Fruit fly (Drosophila melanogaster) whole organism, embryonic: Measurements from ENCODE around the gene Upf2.

ENCODE experiments used
- B-H1 ChIP-seq: fragments of 200-800 bp; sonication (Bioruptor generic); IDR thresholded peaks from 3 replicates; pipeline ENCODE4 v1.3.6; 2022; ENCODE audit warnings: missing biosample characterization, missing genetic modification characterization
- B-H2 ChIP-seq: fragments of 200-800 bp; sonication (Bioruptor generic); optimal IDR thresholded peaks from 2 replicates; lab custom pipeline; 2018; ENCODE audit warnings: missing biosample characterization, mild to moderate bottlenecking, missing genetic modification characterization
- Bdp1 ChIP-seq: fragments of 200-800 bp; sonication (Bioruptor generic); optimal IDR thresholded peaks from 3 replicates; lab custom pipeline; 2016; ENCODE audit warnings: missing biosample characterization, missing genetic modification characterization
- CG10321 ChIP-seq: fragments of 200-800 bp; sonication (Bioruptor generic); IDR thresholded peaks from 2 replicates; pipeline ENCODE4 v1.3.6; 2022; ENCODE audit warnings: missing biosample characterization, missing genetic modification characterization
- CG10431 ChIP-seq: fragments of 200-800 bp; sonication (Bioruptor generic); optimal IDR thresholded peaks from 3 replicates; lab custom pipeline; 2018; ENCODE audit warnings: missing biosample characterization, mild to moderate bottlenecking, missing genetic modification characterization
- CG10565 ChIP-seq: fragments of 200-800 bp; sonication (Bioruptor generic); optimal IDR thresholded peaks from 3 replicates; lab custom pipeline; 2016; ENCODE audit warnings: missing biosample characterization, mild to moderate bottlenecking, missing genetic modification characterization
- CG13287 ChIP-seq: fragments of 200-800 bp; sonication (Bioruptor generic); IDR thresholded peaks from 2 replicates; pipeline ENCODE4 v1.3.6; 2022; ENCODE audit warnings: missing biosample characterization, missing genetic modification characterization; ENCODE audit not compliant: partially characterized antibody
- CG13296 ChIP-seq: fragments of 200-800 bp; sonication (Bioruptor generic); optimal IDR thresholded peaks from 3 replicates; lab custom pipeline; 2018; ENCODE audit warnings: missing biosample characterization, mild to moderate bottlenecking, missing genetic modification characterization
- CG14860 ChIP-seq: fragments of 200-800 bp; sonication (Bioruptor generic); IDR thresholded peaks from 3 replicates; pipeline ENCODE4 v1.3.6; 2022; ENCODE audit warnings: missing biosample characterization, missing genetic modification characterization; ENCODE audit not compliant: partially characterized antibody
- CG17612 ChIP-seq: fragments of 200-800 bp; sonication (Bioruptor generic); IDR thresholded peaks from 2 replicates; pipeline ENCODE4 v1.3.6; 2022; ENCODE audit warnings: missing biosample characterization, missing genetic modification characterization
- CG17912 ChIP-seq: fragments of 200-800 bp; sonication (Bioruptor generic); optimal IDR thresholded peaks from 2 replicates; lab custom pipeline; 2018; ENCODE audit warnings: missing biosample characterization, mild to moderate bottlenecking, missing genetic modification characterization
- CG33557 ChIP-seq: fragments of 200-800 bp; sonication (Bioruptor generic); optimal IDR thresholded peaks from 2 replicates; lab custom pipeline; 2019; ENCODE audit warnings: missing biosample characterization, mild to moderate bottlenecking, missing genetic modification characterization, moderate library complexity
- CG34376 ChIP-seq: fragments of 200-800 bp; sonication (Bioruptor generic); optimal IDR thresholded peaks from 2 replicates; lab custom pipeline; 2018; ENCODE audit warnings: missing biosample characterization, mild to moderate bottlenecking, missing genetic modification characterization
- CG42726 ChIP-seq: fragments of 200-800 bp; sonication (Bioruptor generic); IDR thresholded peaks from 2 replicates; pipeline ENCODE4 v1.3.6; 2022; ENCODE audit warnings: missing biosample characterization, missing genetic modification characterization; ENCODE audit not compliant: partially characterized antibody
- CG4424 ChIP-seq: fragments of 200-800 bp; sonication (Bioruptor generic); optimal IDR thresholded peaks from 3 replicates; lab custom pipeline; 2016; ENCODE audit warnings: missing biosample characterization, missing genetic modification characterization
- CG6654 ChIP-seq: fragments of 200-800 bp; sonication (Bioruptor generic); optimal IDR thresholded peaks from 2 replicates; lab custom pipeline; 2017; ENCODE audit warnings: missing biosample characterization, mild to moderate bottlenecking, missing genetic modification characterization
- CG9727 ChIP-seq: fragments of 200-800 bp; sonication (Bioruptor generic); optimal IDR thresholded peaks from 3 replicates; lab custom pipeline; 2017; ENCODE audit warnings: missing biosample characterization, mild to moderate bottlenecking, missing genetic modification characterization
- CrebB ChIP-seq: fragments of 200-800 bp; sonication (Bioruptor generic); optimal IDR thresholded peaks from 3 replicates; lab custom pipeline; 2018; ENCODE audit warnings: missing biosample characterization, mild to moderate bottlenecking, missing genetic modification characterization
- H2.0 ChIP-seq: fragments of 200-800 bp; sonication (Bioruptor generic); IDR thresholded peaks from 2 replicates; pipeline ENCODE4 v1.3.6; 2022; ENCODE audit warnings: missing biosample characterization, missing genetic modification characterization
- Hand ChIP-seq: fragments of 200-800 bp; sonication (Bioruptor generic); optimal IDR thresholded peaks from 2 replicates; lab custom pipeline; 2017; ENCODE audit warnings: mild to moderate bottlenecking, missing biosample characterization, missing genetic modification reagents, missing genetic modification characterization
- Hmx ChIP-seq: fragments of 200-800 bp; sonication (Bioruptor generic); optimal IDR thresholded peaks from 2 replicates; lab custom pipeline; 2016; ENCODE audit warnings: missing biosample characterization, missing genetic modification characterization
- NC2β ChIP-seq: fragments of 200-800 bp; sonication (Bioruptor generic); optimal IDR thresholded peaks from 2 replicates; lab custom pipeline; 2016; ENCODE audit warnings: missing biosample characterization, missing genetic modification characterization
- Opbp ChIP-seq: fragments of 200-800 bp; sonication (Bioruptor generic); IDR thresholded peaks from 3 replicates; pipeline ENCODE4 v1.3.6; 2022; ENCODE audit warnings: missing biosample characterization, missing genetic modification characterization; ENCODE audit not compliant: partially characterized antibody
- Rx ChIP-seq: fragments of 200-800 bp; sonication (Bioruptor generic); IDR thresholded peaks from 2 replicates; pipeline ENCODE4 v1.3.6; 2022; ENCODE audit warnings: missing biosample characterization, missing genetic modification characterization
- Scr ChIP-seq: fragments of 200-800 bp; sonication (Bioruptor generic); IDR thresholded peaks from 2 replicates; pipeline ENCODE4 v1.3.6; 2022; ENCODE audit warnings: missing biosample characterization, missing genetic modification characterization; ENCODE audit not compliant: partially characterized antibody
- Sin3A ChIP-seq: fragments of >200 bp; optimal IDR thresholded peaks from 2 replicates; lab custom pipeline; 2018
- Sox102F ChIP-seq: fragments of 200-800 bp; sonication (Bioruptor generic); optimal IDR thresholded peaks from 2 replicates; lab custom pipeline; 2018; ENCODE audit warnings: missing biosample characterization, mild to moderate bottlenecking, missing genetic modification characterization, moderate library complexity
- Xrp1 ChIP-seq: fragments of 200-800 bp; sonication (Bioruptor generic); IDR thresholded peaks from 2 replicates; pipeline ENCODE4 v1.3.6; 2022; ENCODE audit warnings: missing biosample characterization, missing genetic modification characterization
- bbx ChIP-seq: fragments of 200-800 bp; sonication (Bioruptor generic); IDR thresholded peaks from 2 replicates; pipeline ENCODE4 v1.3.6; 2022; ENCODE audit warnings: missing biosample characterization, missing genetic modification characterization; ENCODE audit not compliant: partially characterized antibody
- bcd ChIP-seq: fragments of 200-800 bp; sonication (Bioruptor generic); optimal IDR thresholded peaks from 2 replicates; lab custom pipeline; 2017; ENCODE audit warnings: missing biosample characterization, mild to moderate bottlenecking, missing genetic modification characterization
- bowl ChIP-seq: fragments of 200-800 bp; sonication (Bioruptor generic); IDR thresholded peaks from 2 replicates; pipeline ENCODE4 v1.3.6; 2022; ENCODE audit warnings: missing biosample characterization, missing genetic modification characterization
- cad ChIP-seq: fragments of >200 bp; optimal IDR thresholded peaks from 2 replicates; lab custom pipeline; 2017; ENCODE audit warnings: missing biosample characterization, missing genetic modification characterization
- chn ChIP-seq: fragments of 200-800 bp; sonication (Bioruptor generic); optimal IDR thresholded peaks from 2 replicates; lab custom pipeline; 2016; ENCODE audit warnings: missing biosample characterization, missing genetic modification characterization
- dan ChIP-seq: fragments of 200-800 bp; sonication (Bioruptor generic); IDR thresholded peaks from 2 replicates; pipeline ENCODE4 v1.3.6; 2022; ENCODE audit warnings: missing biosample characterization, missing genetic modification characterization
- danr ChIP-seq: fragments of 200-800 bp; sonication (Bioruptor generic); IDR thresholded peaks from 2 replicates; pipeline ENCODE4 v1.3.6; 2022; ENCODE audit warnings: missing biosample characterization, missing genetic modification characterization
- dpn ChIP-seq, 2 experiments: fragments of 200-800 bp; sonication (Bioruptor generic); optimal IDR thresholded peaks; 3 replicates each; lab custom pipeline; 2016; ENCODE audit warnings: missing biosample characterization in 2 of 2, missing genetic modification characterization in 2 of 2
- esg ChIP-seq: fragments of 200-800 bp; sonication (Bioruptor generic); conservative IDR thresholded peaks from 2 replicates; pipeline ENCODE4 v1.3.6; 2022; ENCODE audit warnings: missing biosample characterization, missing genetic modification characterization
- gcm ChIP-seq: fragments of 200-800 bp; sonication (Bioruptor generic); optimal IDR thresholded peaks from 2 replicates; lab custom pipeline; 2019; ENCODE audit warnings: missing biosample characterization, mild to moderate bottlenecking, missing genetic modification characterization, moderate library complexity
- gfzf ChIP-seq: fragments of 200-800 bp; sonication (Bioruptor generic); optimal IDR thresholded peaks from 2 replicates; lab custom pipeline; 2016; ENCODE audit warnings: missing biosample characterization, mild to moderate bottlenecking, missing genetic modification characterization, moderate library complexity
- hkb ChIP-seq, 2 experiments: fragments of 200-800 bp in 1 of 2; fragments of >200 bp in 1 of 2; sonication (Bioruptor generic) in 1 of 2; IDR thresholded peaks in 1 of 2; optimal IDR thresholded peaks in 1 of 2; 2 replicates each; pipeline versions ENCODE4 v1.3.6 to Lab custom; 2017 to 2022; ENCODE audit warnings: missing biosample characterization in 1 of 2, missing genetic modification characterization in 1 of 2
- ind ChIP-seq: fragments of 200-800 bp; sonication (Bioruptor generic); optimal IDR thresholded peaks from 3 replicates; lab custom pipeline; 2016; ENCODE audit warnings: missing biosample characterization, missing genetic modification characterization
- lab ChIP-seq: fragments of 200-800 bp; sonication (Bioruptor generic); optimal IDR thresholded peaks from 3 replicates; lab custom pipeline; 2017; ENCODE audit warnings: missing biosample characterization, missing genetic modification characterization, mild to moderate bottlenecking, moderate library complexity, missing genetic modification reagents
- lola ChIP-seq, 3 experiments: fragments of >200 bp in 2 of 3; fragments of 200-800 bp in 1 of 3; sonication (Bioruptor generic) in 1 of 3; optimal IDR thresholded peaks; 2 replicates each; lab custom pipeline; 2017 to 2019; ENCODE audit warnings: missing biosample characterization in 3 of 3, missing genetic modification characterization in 3 of 3, mild to moderate bottlenecking in 1 of 3, moderate library complexity in 1 of 3
- luna ChIP-seq: fragments of 200-800 bp; sonication (Bioruptor generic); optimal IDR thresholded peaks from 2 replicates; lab custom pipeline; 2016; ENCODE audit warnings: missing biosample characterization, missing genetic modification characterization
- nerfin-1 ChIP-seq: fragments of 200-800 bp; sonication (Bioruptor generic); optimal IDR thresholded peaks from 3 replicates; lab custom pipeline; 2019; ENCODE audit warnings: missing biosample characterization, mild to moderate bottlenecking, missing genetic modification characterization, moderate library complexity
- pan ChIP-seq, 4 experiments: fragments of >200 bp in 3 of 4; fragments of 200-800 bp in 1 of 4; sonication (Bioruptor generic) in 1 of 4; optimal IDR thresholded peaks in 3 of 4; IDR thresholded peaks in 1 of 4; 2 replicates each; pipeline versions ENCODE4 v1.3.6 to Lab custom; 2017 to 2022; ENCODE audit warnings: missing biosample characterization in 2 of 4, missing genetic modification characterization in 2 of 4, mixed read lengths in 1 of 4
- pros ChIP-seq: fragments of 200-800 bp; sonication (Bioruptor generic); optimal IDR thresholded peaks from 3 replicates; lab custom pipeline; 2019; ENCODE audit warnings: missing biosample characterization, mild to moderate bottlenecking, missing genetic modification characterization, moderate library complexity
- trh ChIP-seq: fragments of 200-800 bp; sonication (Bioruptor generic); optimal IDR thresholded peaks from 2 replicates; lab custom pipeline; 2016; ENCODE audit warnings: missing biosample characterization, missing genetic modification characterization
- vfl ChIP-seq: fragments of 200-800 bp; sonication (Bioruptor generic); optimal IDR thresholded peaks from 2 replicates; lab custom pipeline; 2016; ENCODE audit warnings: missing biosample characterization, missing genetic modification characterization
- wdn ChIP-seq: fragments of 200-800 bp; sonication (Bioruptor generic); IDR thresholded peaks from 2 replicates; pipeline ENCODE4 v1.3.6; 2022; ENCODE audit warnings: missing biosample characterization, missing genetic modification characterization

Gene Upf2

DNA sequence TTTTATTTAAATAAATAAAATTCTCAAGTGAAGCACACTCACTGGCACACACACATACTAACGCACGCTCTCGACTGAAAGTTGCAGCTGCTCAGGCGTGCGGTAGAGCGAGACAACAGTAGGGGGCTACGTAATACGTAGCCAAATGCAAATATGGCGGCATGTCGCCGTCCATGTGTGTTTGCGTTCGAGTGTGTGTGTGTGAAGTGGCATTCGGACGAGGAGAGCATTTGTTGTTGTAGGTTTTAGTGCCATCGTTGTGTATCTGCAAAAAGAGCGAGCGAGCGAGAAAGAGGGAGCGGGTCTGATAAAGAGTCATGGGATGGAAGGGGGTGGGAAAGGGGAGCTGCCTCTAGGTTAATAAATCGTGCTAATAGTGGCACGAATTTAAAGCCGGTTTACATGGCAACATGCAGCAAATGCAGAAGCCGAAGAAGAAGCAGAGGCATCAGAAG, 16.8 kb downstream of the Upf2 start (continued):
- TF ChIP-seq trh (no peak), CG10565 (no peak), Sox102F (GFP tag; lab: Kevin White, UChicago) (no peak), B-H1 (GFP tag; lab: Robert Waterston, UW) (no peak), cad (peak; percentile 22), CG14860 (no peak), danr (GFP tag; lab: Robert Waterston, UW) (no peak), CG42726 (GFP tag; lab: Robert Waterston, UW) (no peak), CrebB (tag; lab: Kevin White, UChicago) (no peak), wdn (GFP tag; lab: Robert Waterston, UW) (no peak), NC2β (GFP tag; lab: Kevin White, UChicago) (no peak), B-H2 (GFP tag; lab: Kevin White, UChicago) (no peak), CG9727 (GFP tag; lab: Kevin White, UChicago) (no peak), chn (GFP tag; lab: Kevin White, UChicago) (no peak), ind (GFP tag; lab: Kevin White, UChicago) (no peak), CG6654 (GFP tag; lab: Kevin White, UChicago) (no peak), CG17612 (no peak), lola (GFP tag; optimal IDR thresholded peaks at IDR 0.05; lab: Kevin White, UChicago) (no peak), pros (GFP tag; lab: Kevin White, UChicago) (peak; percentile 44), bcd (GFP tag; lab: Kevin White, UChicago) (no peak), Hand (GFP tag; lab: Kevin White, UChicago) (no peak), CG4424 (GFP tag; lab: Kevin White, UChicago) (no peak), Sin3A (lab: Kevin White, UChicago) (no peak), CG10431 (GFP tag; lab: Kevin White, UChicago) (peak; percentile 83), gcm (peak; percentile 28), bowl (GFP tag; lab: Robert Waterston, UW) (no peak), CG17912 (GFP tag; lab: Kevin White, UChicago) (peak; percentile 13), Scr (GFP tag; lab: Robert Waterston, UW) (no peak), CG33557 (GFP tag; lab: Kevin White, UChicago) (no peak), vfl (GFP tag; lab: Kevin White, UChicago) (no peak), Bdp1 (GFP tag; lab: Kevin White, UChicago) (no peak), Rx (no peak), Xrp1 (GFP tag; lab: Robert Waterston, UW) (no peak), lab (GFP tag; lab: Kevin White, UChicago) (peak; percentile 15), nerfin-1 (tag; lab: Kevin White, UChicago) (peak; percentile 71), dan (GFP tag; lab: Robert Waterston, UW) (no peak), esg (GFP tag; lab: Robert Waterston, UW) (no peak), gfzf (GFP tag; lab: Kevin White, UChicago) (no peak), H2.0 (GFP tag; lab: Robert Waterston, UW) (no peak), luna (GFP tag; lab: Kevin White, UChicago) (no peak), Hmx (GFP tag; lab: Kevin White, UChicago) (no peak), CG13287 (GFP tag; lab: Robert Waterston, UW) (peak; percentile 35), CG34376 (GFP tag; lab: Kevin White, UChicago) (peak; percentile 67), CG13296 (GFP tag; lab: Kevin White, UChicago) (no peak), Opbp (GFP tag; lab: Robert Waterston, UW) (peak; percentile 38; the same call in 1 of the 3 replicates), bbx (no peak), CG10321 (GFP tag; lab: Robert Waterston, UW) (peak; percentile 95), hkb (optimal IDR thresholded peaks at IDR 0.05; lab: Kevin White, UChicago) (no peak), hkb (GFP tag; IDR thresholded peaks at IDR 0.05; lab: Robert Waterston, UW) (no peak), pan (optimal IDR thresholded peaks at IDR 0.05; lab: Kevin White, UChicago) (no peak), pan (GFP tag; optimal IDR thresholded peaks at IDR 0.05 in 1 of 2, IDR thresholded peaks at IDR 0.05 in 1 of 2) (no peak), dpn (GFP tag; optimal IDR thresholded peaks at IDR 0.05; lab: Kevin White, UChicago) (no peak)
